Fruit fly (Drosophila melanogaster): ENCODE data around the gene CG3847.

CG3847 gene

DNA sequence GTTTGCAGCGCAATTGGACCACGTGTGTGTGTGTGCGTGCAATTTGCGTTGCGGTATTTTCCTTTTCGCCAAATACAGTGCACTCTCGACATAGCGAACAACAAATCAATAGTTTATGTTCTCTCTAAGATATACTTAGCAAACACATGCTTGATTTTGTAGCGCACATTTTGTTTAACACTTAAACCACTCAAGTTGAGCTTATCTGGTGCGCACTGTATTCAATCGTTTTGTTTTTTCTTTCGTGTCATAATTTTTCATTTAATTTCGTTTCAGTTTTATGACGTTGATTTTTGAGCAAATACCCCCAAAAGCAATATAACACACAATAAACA is 19.4 kb downstream of the CG3847 start (continued):
- TF ChIP-seq grn (GFP tag; optimal IDR thresholded peaks at IDR 0.05), result peak; percentile 14
- TF ChIP-seq ham (GFP tag; IDR thresholded peaks at IDR 0.05), result peak; percentile 78; the same call in 1 of the 2 replicates
- TF ChIP-seq CG6654 (GFP tag; optimal IDR thresholded peaks at IDR 0.05), result peak; percentile 59
- peak; percentile 87 for TF ChIP-seq Taf1 (GFP tag; IDR thresholded peaks at IDR 0.05)
- TF ChIP-seq D (optimal IDR thresholded peaks at IDR 0.05), result no peak
- TF ChIP-seq D (GFP tag; optimal IDR thresholded peaks at IDR 0.05), result peak; percentile 50
- peak; percentile 74 for TF ChIP-seq CG6813 (GFP tag; optimal IDR thresholded peaks at IDR 0.05)
- peak; percentile 88 for TF ChIP-seq Hmr (GFP tag; optimal IDR thresholded peaks at IDR 0.05)
- TF ChIP-seq h (optimal IDR thresholded peaks at IDR 0.05), result no peak
- peak; percentile 83 for TF ChIP-seq B-H1 (GFP tag; IDR thresholded peaks at IDR 0.05)
- no peak for TF ChIP-seq sna (GFP tag; IDR thresholded peaks at IDR 0.05; ENCODE audit: partially characterized antibody)
- TF ChIP-seq CG8944 (GFP tag; optimal IDR thresholded peaks at IDR 0.05), result peak; percentile 71
- peak; percentile 64; the same call in 1 of the 2 replicates for TF ChIP-seq wor (GFP tag; IDR thresholded peaks at IDR 0.05)
- TF ChIP-seq Awh (GFP tag; IDR thresholded peaks at IDR 0.05), result peak; percentile 79
- peak; percentile 62 for TF ChIP-seq Six4 (GFP tag; optimal IDR thresholded peaks at IDR 0.05)
- TF ChIP-seq MBD-R2 (GFP tag; IDR thresholded peaks at IDR 0.05), result peak; percentile 76; the same call in 1 of the 2 replicates
- TF ChIP-seq CG30431 (GFP tag; optimal IDR thresholded peaks at IDR 0.05), result peak; percentile 45
- peak; percentile 65 for TF ChIP-seq ab (GFP tag; optimal IDR thresholded peaks at IDR 0.05)
- peak; percentile 85 for TF ChIP-seq CHES-1-like (GFP tag; optimal IDR thresholded peaks at IDR 0.05)
- peak; percentile 76 to 86 for TF ChIP-seq Hr51 (GFP tag; optimal IDR thresholded peaks at IDR 0.05)
- peak; percentile 88 for TF ChIP-seq Ada2b (GFP tag; IDR thresholded peaks at IDR 0.05)
- TF ChIP-seq Mad (GFP tag; optimal IDR thresholded peaks at IDR 0.05), result peak; percentile 74
- TF ChIP-seq nmo (GFP tag; optimal IDR thresholded peaks at IDR 0.05), result peak; percentile 80
- TF ChIP-seq pnt (GFP tag; optimal IDR thresholded peaks at IDR 0.05), result peak; percentile 79
- TF ChIP-seq Atf3 (GFP tag; optimal IDR thresholded peaks at IDR 0.05), result peak; percentile 57
- peak; percentile 68; the same call in 2 of the 3 replicates for TF ChIP-seq CG17361 (GFP tag; IDR thresholded peaks at IDR 0.05)
- peak; percentile 45 for TF ChIP-seq NC2β (GFP tag; optimal IDR thresholded peaks at IDR 0.05)
- peak; percentile 41; the same call in 1 of the 2 replicates for TF ChIP-seq peb (GFP tag; IDR thresholded peaks at IDR 0.05)
- TF ChIP-seq chif (GFP tag; optimal IDR thresholded peaks at IDR 0.05), result peak; percentile 68 to 81
- TF ChIP-seq disco-r (GFP tag; optimal IDR thresholded peaks at IDR 0.05), result peak; percentile 76
- TF ChIP-seq CG6765 (GFP tag; optimal IDR thresholded peaks at IDR 0.05), result peak; percentile 73
- TF ChIP-seq dm (GFP tag; optimal IDR thresholded peaks at IDR 0.05), result peak; percentile 75
- no peak for TF ChIP-seq CG9797 (GFP tag; optimal IDR thresholded peaks at IDR 0.05)
- TF ChIP-seq CG11504 (tag; optimal IDR thresholded peaks at IDR 0.05), result peak; percentile 86
- peak; percentile 85 for TF ChIP-seq CG12155 (GFP tag; optimal IDR thresholded peaks at IDR 0.05)
- TF ChIP-seq CG16815 (GFP tag; optimal IDR thresholded peaks at IDR 0.05), result peak; percentile 71
- TF ChIP-seq CG15011 (GFP tag; optimal IDR thresholded peaks at IDR 0.05), result peak; percentile 70
- TF ChIP-seq CG10543 (GFP tag; optimal IDR thresholded peaks at IDR 0.05), result peak; percentile 91
- no peak for TF ChIP-seq BEAF-32 (GFP tag; optimal IDR thresholded peaks at IDR 0.05)
- TF ChIP-seq CG9876 (GFP tag; optimal IDR thresholded peaks at IDR 0.05), result peak; percentile 68
- peak; percentile 90 for TF ChIP-seq zfh2 (GFP tag; optimal IDR thresholded peaks at IDR 0.05)
- TF ChIP-seq Ets65A (GFP tag), result peak; percentile 94
- TF ChIP-seq CG10431 (GFP tag; optimal IDR thresholded peaks at IDR 0.05), result no peak
- no peak for TF ChIP-seq Elba2 (GFP tag; optimal IDR thresholded peaks at IDR 0.05)
- peak; percentile 76 for TF ChIP-seq CG10654 (GFP tag; optimal IDR thresholded peaks at IDR 0.05)
- TF ChIP-seq CG7987 (GFP tag; optimal IDR thresholded peaks at IDR 0.05), result peak; percentile 40
- peak; percentile 92 for TF ChIP-seq Aef1 (GFP tag; IDR thresholded peaks at IDR 0.05)
- peak; percentile 92 for TF ChIP-seq CG9817 (tag; optimal IDR thresholded peaks at IDR 0.05)
- no peak for TF ChIP-seq CG13287 (GFP tag; IDR thresholded peaks at IDR 0.05; ENCODE audit: partially characterized antibody)
- TF ChIP-seq gsb-n (tag; optimal IDR thresholded peaks at IDR 0.05), result no peak
- TF ChIP-seq sug (tag; optimal IDR thresholded peaks at IDR 0.05), result peak; percentile 88
- TF ChIP-seq pho (GFP tag; optimal IDR thresholded peaks at IDR 0.05), result peak; percentile 87
